Worm (Caenorhabditis elegans) whole organism, young adult: ENCODE results near the gene C01G6.9.

Experiments used
- B0019.2 ChIP-seq: fragments of 200-800 bp; sonication (Bioruptor generic); conservative IDR thresholded peaks from 2 replicates; pipeline ENCODE4 v1.3.6; 2022; ENCODE audit warnings: missing genetic modification reagents, missing genetic modification characterization, missing compliant biosample characterization
- B0261.1 ChIP-seq: sonication (generic microtip); optimal IDR thresholded peaks from 2 replicates; lab custom pipeline; 2016; ENCODE audit warnings: mild to moderate bottlenecking, missing genetic modification characterization, moderate library complexity, missing compliant biosample characterization
- B0336.3 ChIP-seq: fragments of 200-800 bp; sonication (Bioruptor generic); IDR thresholded peaks from 2 replicates; pipeline ENCODE4 v1.3.6; 2022; ENCODE audit warnings: missing genetic modification characterization, missing compliant biosample characterization
- C06A6.2 ChIP-seq: fragments of 200-800 bp; sonication (Bioruptor generic); conservative IDR thresholded peaks from 2 replicates; pipeline ENCODE4 v1.3.6; 2022; ENCODE audit warnings: missing genetic modification characterization, missing compliant biosample characterization
- C17E4.6 ChIP-seq: fragments of 200-800 bp; sonication (Bioruptor generic); IDR thresholded peaks from 2 replicates; pipeline ENCODE4 v1.3.6; 2022; ENCODE audit warnings: missing genetic modification reagents, missing genetic modification characterization, missing compliant biosample characterization
- D2030.7 ChIP-seq: fragments of 200-800 bp; sonication (Bioruptor generic); IDR thresholded peaks from 2 replicates; pipeline ENCODE4 v1.3.6; 2022; ENCODE audit warnings: missing genetic modification reagents, missing genetic modification characterization, missing compliant biosample characterization
- F22D6.2 ChIP-seq: sonication (generic microtip); optimal IDR thresholded peaks from 2 replicates; lab custom pipeline; 2016; ENCODE audit warnings: mild to moderate bottlenecking, missing genetic modification characterization, missing compliant biosample characterization
- F23B12.7 ChIP-seq: sonication (generic microtip); optimal IDR thresholded peaks from 2 replicates; lab custom pipeline; 2017; ENCODE audit warnings: missing genetic modification characterization, mild to moderate bottlenecking, missing compliant biosample characterization, antibody characterized with exemption, moderate library complexity; ENCODE audit not compliant: insufficient read depth
- F37B4.10 ChIP-seq: fragments of 200-800 bp; sonication (Bioruptor generic); IDR thresholded peaks from 2 replicates; pipeline ENCODE4 v1.3.6; 2022; ENCODE audit warnings: missing genetic modification characterization, missing compliant biosample characterization
- F52B5.7 ChIP-seq: sonication (generic microtip); optimal IDR thresholded peaks from 2 replicates; lab custom pipeline; 2016; ENCODE audit warnings: mild to moderate bottlenecking, missing genetic modification characterization, missing compliant biosample characterization
- K11D2.4 ChIP-seq: fragments of 200-800 bp; sonication (Bioruptor generic); IDR thresholded peaks from 2 replicates; pipeline ENCODE4 v1.3.6; 2022; ENCODE audit warnings: missing genetic modification reagents, missing genetic modification characterization, missing compliant biosample characterization
- T07F8.4 ChIP-seq: sonication (generic microtip); optimal IDR thresholded peaks from 2 replicates; lab custom pipeline; 2016; ENCODE audit warnings: mild to moderate bottlenecking, missing genetic modification characterization, moderate library complexity, missing compliant biosample characterization
- Y53F4B.3 ChIP-seq: fragments of 200-800 bp; sonication (Bioruptor generic); IDR thresholded peaks from 2 replicates; pipeline ENCODE4 v1.3.6; 2022; ENCODE audit warnings: missing genetic modification reagents, missing genetic modification characterization, missing compliant biosample characterization
- Y53G8AR.9 ChIP-seq: fragments of 200-800 bp; sonication (Bioruptor generic); conservative IDR thresholded peaks from 2 replicates; pipeline ENCODE4 v1.3.6; 2022; ENCODE audit warnings: missing genetic modification reagents, missing genetic modification characterization, missing compliant biosample characterization
- ama-1 ChIP-seq, 3 experiments: fragments of 150-350 bp in 1 of 3; sonication (generic microtip) in 2 of 3; optimal IDR thresholded peaks; 2 replicates each; lab custom pipeline; 2014 to 2018; ENCODE audit warnings: missing biosample characterization in 2 of 3, missing genetic modification characterization in 2 of 3, missing genetic modification reagents in 2 of 3
- athp-1 ChIP-seq: sonication (generic microtip); optimal IDR thresholded peaks from 2 replicates; lab custom pipeline; 2017; ENCODE audit warnings: mild to moderate bottlenecking, missing genetic modification characterization, missing compliant biosample characterization
- attf-6 ChIP-seq: fragments of 200-800 bp; sonication (Bioruptor generic); IDR thresholded peaks from 2 replicates; pipeline ENCODE4 v1.3.6; 2022; ENCODE audit warnings: missing genetic modification reagents, missing genetic modification characterization, missing compliant biosample characterization
- bed-1 ChIP-seq: fragments of 200-800 bp; sonication (Bioruptor generic); IDR thresholded peaks from 2 replicates; pipeline ENCODE4 v1.3.6; 2022; ENCODE audit warnings: missing genetic modification reagents, missing genetic modification characterization, missing compliant biosample characterization
- ccch-3 ChIP-seq: fragments of 200-800 bp; sonication (Bioruptor generic); optimal IDR thresholded peaks from 2 replicates; lab custom pipeline; 2018; ENCODE audit warnings: mild to moderate bottlenecking, missing genetic modification characterization, missing compliant biosample characterization
- cebp-1 ChIP-seq, 2 experiments: fragments of 200-800 bp in 1 of 2; sonication (Bioruptor generic) in 1 of 2; sonication (generic microtip) in 1 of 2; IDR thresholded peaks in 1 of 2; optimal IDR thresholded peaks in 1 of 2; 2 replicates each; pipeline versions ENCODE4 v1.3.6 to Lab custom; 2017 to 2022; ENCODE audit warnings: missing compliant biosample characterization in 2 of 2, missing genetic modification characterization in 2 of 2, mild to moderate bottlenecking in 1 of 2, missing genetic modification reagents in 1 of 2, moderate library complexity in 1 of 2
- cebp-2 ChIP-seq: fragments of 200-800 bp; sonication (Bioruptor generic); IDR thresholded peaks from 2 replicates; pipeline ENCODE4 v1.3.6; 2022; ENCODE audit warnings: missing genetic modification characterization, missing compliant biosample characterization
- ceh-27 ChIP-seq: fragments of 200-800 bp; sonication (Bioruptor generic); optimal IDR thresholded peaks from 2 replicates; lab custom pipeline; 2018; ENCODE audit warnings: mild to moderate bottlenecking, missing genetic modification characterization, moderate library complexity, missing compliant biosample characterization
- ceh-40 ChIP-seq: fragments of 200-800 bp; sonication (Bioruptor generic); IDR thresholded peaks from 2 replicates; pipeline ENCODE4 v1.3.6; 2022; ENCODE audit warnings: missing genetic modification characterization, missing compliant biosample characterization
- ceh-58 ChIP-seq: fragments of 200-800 bp; sonication (Bioruptor generic); IDR thresholded peaks from 2 replicates; pipeline ENCODE4 v1.3.6; 2022; ENCODE audit warnings: missing genetic modification characterization, missing compliant biosample characterization
- dox-1 ChIP-seq: fragments of 200-800 bp; sonication (Bioruptor generic); IDR thresholded peaks from 2 replicates; pipeline ENCODE4 v1.3.6; 2022; ENCODE audit warnings: missing genetic modification reagents, missing genetic modification characterization, missing compliant biosample characterization
- egl-44 ChIP-seq: fragments of 200-800 bp; sonication (Bioruptor generic); IDR thresholded peaks from 2 replicates; pipeline ENCODE4 v1.3.6; 2022; ENCODE audit warnings: missing genetic modification reagents, missing genetic modification characterization, missing compliant biosample characterization
- ets-4 ChIP-seq: fragments of 200-800 bp; sonication (Bioruptor generic); optimal IDR thresholded peaks from 2 replicates; lab custom pipeline; 2018; ENCODE audit warnings: mild to moderate bottlenecking, missing genetic modification characterization, missing compliant biosample characterization
- him-1 ChIP-seq: sonication (generic microtip); optimal IDR thresholded peaks from 2 replicates; lab custom pipeline; 2016; ENCODE audit warnings: missing genotype, missing genetic modification reagents, missing genetic modification characterization, missing compliant biosample characterization
- lag-1 ChIP-seq: fragments of 200-800 bp; sonication (Bioruptor generic); IDR thresholded peaks from 2 replicates; pipeline ENCODE4 v1.3.6; 2022; ENCODE audit warnings: missing genetic modification reagents, missing genetic modification characterization, missing compliant biosample characterization
- madf-10 ChIP-seq: sonication (generic microtip); optimal IDR thresholded peaks from 2 replicates; lab custom pipeline; 2016; ENCODE audit warnings: mild to moderate bottlenecking, missing genetic modification characterization, missing compliant biosample characterization
- madf-6 ChIP-seq: fragments of 200-800 bp; sonication (Bioruptor generic); IDR thresholded peaks from 2 replicates; pipeline ENCODE4 v1.3.6; 2022; ENCODE audit warnings: missing genetic modification reagents, missing genetic modification characterization, missing compliant biosample characterization
- mel-28 ChIP-seq: sonication (generic microtip); optimal IDR thresholded peaks from 2 replicates; lab custom pipeline; 2016; ENCODE audit warnings: borderline replicate concordance, mild to moderate bottlenecking, missing genetic modification characterization, missing compliant biosample characterization
- mxl-1 ChIP-seq: sonication (generic microtip); optimal IDR thresholded peaks from 2 replicates; lab custom pipeline; 2016; ENCODE audit warnings: missing genetic modification characterization, missing compliant biosample characterization
- nhr-120 ChIP-seq: fragments of 200-800 bp; sonication (Bioruptor generic); IDR thresholded peaks from 2 replicates; pipeline ENCODE4 v1.3.6; 2022; ENCODE audit warnings: missing genetic modification characterization, missing compliant biosample characterization
- nhr-179 ChIP-seq: sonication (generic microtip); optimal IDR thresholded peaks from 2 replicates; lab custom pipeline; 2016; ENCODE audit warnings: mild to moderate bottlenecking, missing genetic modification characterization, missing compliant biosample characterization
- pha-4 ChIP-seq: fragments of 150-350 bp; sonication (generic microtip); optimal IDR thresholded peaks from 2 replicates; lab custom pipeline; 2014; ENCODE audit warnings: missing biosample characterization, missing genetic modification reagents, missing genetic modification characterization
- rcor-1 ChIP-seq: fragments of 200-800 bp; sonication (Bioruptor generic); IDR thresholded peaks from 2 replicates; pipeline ENCODE4 v1.3.6; 2022; ENCODE audit warnings: missing genetic modification reagents, missing genetic modification characterization, missing compliant biosample characterization
- rec-8 ChIP-seq, 2 experiments: sonication (generic microtip); optimal IDR thresholded peaks; 2 replicates each; lab custom pipeline; 2016; ENCODE audit warnings: mild to moderate bottlenecking in 2 of 2, missing genetic modification characterization in 2 of 2, missing genetic modification reagents in 2 of 2, missing genotype in 2 of 2, missing biosample characterization in 1 of 2, missing compliant biosample characterization in 1 of 2, moderate library complexity in 1 of 2
- repo-1 ChIP-seq: sonication (generic microtip); optimal IDR thresholded peaks from 2 replicates; lab custom pipeline; 2017; ENCODE audit warnings: mild to moderate bottlenecking, missing genetic modification characterization, missing compliant biosample characterization
- xnd-1 ChIP-seq: sonication (generic microtip); optimal IDR thresholded peaks from 2 replicates; lab custom pipeline; 2016; ENCODE audit warnings: missing genotype, missing genetic modification reagents, missing genetic modification characterization, missing compliant biosample characterization
- ztf-18 ChIP-seq: sonication (generic microtip); optimal IDR thresholded peaks from 2 replicates; lab custom pipeline; 2016; ENCODE audit warnings: missing genotype, mild to moderate bottlenecking, missing genetic modification characterization, missing compliant biosample characterization
- ztf-22 ChIP-seq: fragments of 200-800 bp; sonication (Bioruptor generic); optimal IDR thresholded peaks from 2 replicates; lab custom pipeline; 2018; ENCODE audit warnings: mild to moderate bottlenecking, missing genetic modification characterization, moderate library complexity, missing compliant biosample characterization
- ztf-26 ChIP-seq: sonication (generic microtip); optimal IDR thresholded peaks from 2 replicates; lab custom pipeline; 2017; ENCODE audit warnings: missing genetic modification characterization, missing compliant biosample characterization

Gene C01G6.9

DNA sequence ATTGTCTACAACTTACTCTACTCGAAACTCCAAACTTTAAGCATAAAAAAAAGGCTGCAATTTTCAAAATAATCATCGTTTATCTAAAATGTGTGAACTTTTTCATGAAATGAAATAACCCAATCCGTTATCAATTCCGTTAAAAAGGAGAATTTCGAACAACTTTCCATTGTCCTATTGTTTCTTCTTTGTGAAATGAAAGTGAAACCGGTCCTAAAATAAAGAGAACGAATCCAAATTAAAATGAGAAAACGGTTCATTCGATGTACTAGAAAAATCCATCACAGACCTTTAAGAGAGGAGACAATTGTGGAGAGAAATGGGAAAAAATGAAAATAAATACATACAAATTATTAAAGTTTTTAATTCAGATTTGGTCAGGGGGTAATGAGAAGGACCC lies at the start of gene C01G6.9:
TSS of gene C01G6.9 (minus strand) at position 141 of the 400 bp plus-strand sequence.
- TF ChIP-seq ceh-40 (no peak), mel-28 (tag; lab: Kevin White, UChicago) (no peak), repo-1 (tag; lab: Kevin White, UChicago) (no peak), nhr-179 (no peak), C06A6.2 (GFP tag; lab: Robert Waterston, UW) (no peak), madf-10 (no peak), ztf-18 (tag; lab: Kevin White, UChicago) (no peak), ztf-22 (GFP tag; lab: Kevin White, UChicago) (no peak), rcor-1 (GFP tag; lab: Robert Waterston, UW) (no peak), ccch-3 (no peak), ceh-58 (no peak), C17E4.6 (GFP tag; lab: Robert Waterston, UW) (no peak)
- TF ChIP-seq, all 124 proteins: peak for 0

DNA sequence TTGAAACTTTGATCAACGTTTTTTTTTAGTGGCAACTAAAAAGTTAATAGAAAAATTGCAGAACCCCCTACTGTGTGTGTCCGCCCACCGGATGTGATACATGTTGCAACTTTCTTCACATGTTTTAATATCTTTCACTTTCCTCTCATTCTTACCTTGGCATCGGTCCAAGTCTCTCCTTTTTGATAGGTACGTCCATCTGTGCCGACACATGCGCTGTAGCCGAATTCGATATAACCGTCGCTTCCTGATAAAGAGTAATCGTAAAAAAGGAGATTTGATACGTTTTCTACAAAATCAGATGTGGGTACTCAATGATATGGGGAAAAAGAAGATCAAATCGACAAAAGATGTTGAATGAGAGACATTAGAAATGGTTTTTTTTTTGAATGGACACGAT lies 49.5 kb upstream of the C01G6.9 start:
- TF ChIP-seq K11D2.4 (GFP tag; lab: Robert Waterston, UW) (no peak), pha-4 (tag; lab: Kevin White, UChicago) (no peak), B0261.1 (tag; lab: Kevin White, UChicago) (no peak), B0019.2 (GFP tag; lab: Robert Waterston, UW) (no peak), nhr-120 (GFP tag; lab: Robert Waterston, UW) (no peak), dox-1 (GFP tag; lab: Robert Waterston, UW) (no peak), F22D6.2 (tag; lab: Kevin White, UChicago) (no peak), B0336.3 (GFP tag; lab: Robert Waterston, UW) (no peak), cebp-1 (GFP tag; IDR thresholded peaks at IDR 0.05; lab: Robert Waterston, UW) (no peak), cebp-1 (tag; optimal IDR thresholded peaks at IDR 0.05; lab: Kevin White, UChicago) (no peak), T07F8.4 (tag; lab: Kevin White, UChicago) (no peak), mxl-1 (tag; lab: Kevin White, UChicago) (no peak), repo-1 (tag; lab: Kevin White, UChicago) (no peak), athp-1 (tag; lab: Kevin White, UChicago) (no peak), madf-10 (no peak), attf-6 (GFP tag; lab: Robert Waterston, UW) (no peak), F52B5.7 (tag; lab: Kevin White, UChicago) (no peak), cebp-2 (GFP tag; lab: Robert Waterston, UW) (no peak), him-1 (no peak)

DNA sequence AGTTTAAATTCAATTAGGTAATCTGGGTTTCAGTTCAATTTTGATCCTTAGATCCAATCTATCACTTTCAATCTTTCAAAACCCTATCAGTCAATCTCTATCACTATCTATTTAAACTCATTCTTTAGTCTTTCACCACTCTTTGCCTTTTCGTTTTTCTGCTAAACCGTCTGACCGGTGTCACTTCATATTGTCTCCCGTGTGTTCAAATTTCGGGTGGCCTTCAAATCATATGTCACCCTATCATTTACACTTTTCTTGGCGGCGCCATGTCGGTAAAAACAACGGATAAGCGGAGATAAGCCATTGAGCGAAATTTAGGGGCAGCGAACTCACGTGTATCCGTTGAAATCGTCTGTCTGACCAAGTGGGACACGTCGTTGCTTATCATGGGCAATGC lies 48.3 kb upstream of the C01G6.9 start:
- TF ChIP-seq egl-44 (GFP tag; lab: Robert Waterston, UW) = no peak
- no peak for TF ChIP-seq mxl-1 (tag; lab: Kevin White, UChicago)
- TF ChIP-seq ets-4 (GFP tag; lab: Kevin White, UChicago) = no peak
- no peak for TF ChIP-seq D2030.7 (GFP tag; lab: Robert Waterston, UW)
- no peak for TF ChIP-seq B0019.2 (GFP tag; lab: Robert Waterston, UW)
- no peak for TF ChIP-seq ztf-22 (GFP tag; lab: Kevin White, UChicago)
- no peak for TF ChIP-seq madf-6 (GFP tag; lab: Robert Waterston, UW)
- no peak for TF ChIP-seq dox-1 (GFP tag; lab: Robert Waterston, UW)
- TF ChIP-seq ztf-26 (tag; lab: Kevin White, UChicago) = no peak
- TF ChIP-seq ceh-27 (GFP tag; lab: Kevin White, UChicago) = no peak
- TF ChIP-seq F23B12.7 = no peak
- TF ChIP-seq ama-1 (optimal IDR thresholded peaks at IDR 0.05; lab: Kevin White, UChicago) = no peak
- no peak for TF ChIP-seq ama-1 (GFP tag; optimal IDR thresholded peaks at IDR 0.05; lab: Kevin White, UChicago)
- TF ChIP-seq Y53F4B.3 (GFP tag; lab: Robert Waterston, UW) = no peak
- TF ChIP-seq xnd-1 (tag; lab: Kevin White, UChicago) = no peak
- no peak for TF ChIP-seq B0261.1 (tag; lab: Kevin White, UChicago)
- no peak for TF ChIP-seq Y53G8AR.9 (GFP tag; lab: Robert Waterston, UW)
- no peak for TF ChIP-seq bed-1 (GFP tag; lab: Robert Waterston, UW)
- no peak for TF ChIP-seq rec-8 (tag; optimal IDR thresholded peaks at IDR 0.05; lab: Kevin White, UChicago)
- no peak for TF ChIP-seq lag-1 (GFP tag; lab: Robert Waterston, UW)
- no peak for TF ChIP-seq F37B4.10 (GFP tag; lab: Robert Waterston, UW)
- TF ChIP-seq, all 124 proteins: peak for 0
